Fruit fly (Drosophila melanogaster) whole organism, embryonic: ENCODE measurements around the gene CG12056.

Experiments used
- Aef1 ChIP-seq: fragments of 200-800 bp; sonication (Bioruptor generic); IDR thresholded peaks from 3 replicates; pipeline ENCODE4 v1.3.6; 2022; ENCODE audit warnings: missing biosample characterization, missing genetic modification characterization
- B-H2 ChIP-seq: fragments of 200-800 bp; sonication (Bioruptor generic); optimal IDR thresholded peaks from 2 replicates; lab custom pipeline; 2018; ENCODE audit warnings: missing biosample characterization, mild to moderate bottlenecking, missing genetic modification characterization
- Bgb ChIP-seq: fragments of 200-800 bp; sonication (Bioruptor generic); IDR thresholded peaks from 2 replicates; pipeline ENCODE4 v1.3.6; 2022; ENCODE audit warnings: missing biosample characterization, missing genetic modification characterization; ENCODE audit not compliant: partially characterized antibody
- C15 ChIP-seq: fragments of 200-800 bp; sonication (Bioruptor generic); IDR thresholded peaks from 3 replicates; pipeline ENCODE4 v1.3.6; 2022; ENCODE audit warnings: missing biosample characterization, missing genetic modification characterization
- CG1024 ChIP-seq: fragments of 200-800 bp; sonication (Bioruptor generic); IDR thresholded peaks from 2 replicates; pipeline ENCODE4 v1.3.6; 2022; ENCODE audit warnings: missing biosample characterization, missing genetic modification characterization
- CG12219 ChIP-seq: fragments of 200-800 bp; sonication (Bioruptor generic); optimal IDR thresholded peaks from 3 replicates; lab custom pipeline; 2018; ENCODE audit warnings: missing biosample characterization, mild to moderate bottlenecking, missing genetic modification characterization
- CG12236 ChIP-seq: fragments of 200-800 bp; sonication (Bioruptor generic); optimal IDR thresholded peaks from 2 replicates; lab custom pipeline; 2016; ENCODE audit warnings: missing biosample characterization, missing genetic modification characterization
- CG13624 ChIP-seq: fragments of 200-800 bp; sonication (Bioruptor generic); optimal IDR thresholded peaks from 2 replicates; lab custom pipeline; 2016; ENCODE audit warnings: missing biosample characterization, missing genetic modification characterization
- CG1647 ChIP-seq: fragments of 200-800 bp; sonication (Bioruptor generic); optimal IDR thresholded peaks from 3 replicates; lab custom pipeline; 2016; ENCODE audit warnings: missing biosample characterization, missing genetic modification characterization
- CG16813 ChIP-seq: fragments of 200-800 bp; sonication (Bioruptor generic); IDR thresholded peaks from 3 replicates; pipeline ENCODE4 v1.3.6; 2022; ENCODE audit warnings: missing biosample characterization, missing genetic modification characterization; ENCODE audit not compliant: partially characterized antibody
- CG17328 ChIP-seq: fragments of 200-800 bp; sonication (Bioruptor generic); IDR thresholded peaks from 2 replicates; pipeline ENCODE4 v1.3.6; 2022; ENCODE audit warnings: missing biosample characterization, missing genetic modification characterization
- CG17612 ChIP-seq: fragments of 200-800 bp; sonication (Bioruptor generic); IDR thresholded peaks from 2 replicates; pipeline ENCODE4 v1.3.6; 2022; ENCODE audit warnings: missing biosample characterization, missing genetic modification characterization
- CG18011 ChIP-seq: fragments of 200-800 bp; sonication (Bioruptor generic); optimal IDR thresholded peaks from 2 replicates; lab custom pipeline; 2017; ENCODE audit warnings: missing biosample characterization, missing genetic modification characterization, mild to moderate bottlenecking, moderate library complexity, missing genotype
- CG18476 ChIP-seq: fragments of 200-800 bp; sonication (Bioruptor generic); optimal IDR thresholded peaks from 2 replicates; lab custom pipeline; 2016; ENCODE audit warnings: missing biosample characterization, mild to moderate bottlenecking, missing genetic modification characterization
- CG2678 ChIP-seq: fragments of 200-800 bp; sonication (Bioruptor generic); optimal IDR thresholded peaks from 3 replicates; lab custom pipeline; 2019; ENCODE audit warnings: missing biosample characterization, mild to moderate bottlenecking, missing genetic modification characterization, moderate library complexity
- CG4820 ChIP-seq: fragments of 200-800 bp; sonication (Bioruptor generic); optimal IDR thresholded peaks from 3 replicates; lab custom pipeline; 2016; ENCODE audit warnings: missing biosample characterization, missing genetic modification characterization
- CG4854 ChIP-seq: fragments of 200-800 bp; sonication (Bioruptor generic); optimal IDR thresholded peaks from 2 replicates; lab custom pipeline; 2016; ENCODE audit warnings: missing biosample characterization, missing genetic modification characterization, inconsistent platforms
- CG6689 ChIP-seq: fragments of 200-800 bp; sonication (Bioruptor generic); IDR thresholded peaks from 2 replicates; pipeline ENCODE4 v1.3.6; 2022; ENCODE audit warnings: missing biosample characterization, missing genetic modification characterization
- CG8089 ChIP-seq: fragments of 200-800 bp; sonication (Bioruptor generic); optimal IDR thresholded peaks from 3 replicates; lab custom pipeline; 2016; ENCODE audit warnings: missing biosample characterization, missing genetic modification characterization
- CG9876 ChIP-seq: fragments of 200-800 bp; sonication (Bioruptor generic); optimal IDR thresholded peaks from 2 replicates; lab custom pipeline; 2016; ENCODE audit warnings: missing biosample characterization, missing genetic modification characterization
- CrebB ChIP-seq: fragments of 200-800 bp; sonication (Bioruptor generic); optimal IDR thresholded peaks from 3 replicates; lab custom pipeline; 2018; ENCODE audit warnings: missing biosample characterization, mild to moderate bottlenecking, missing genetic modification characterization
- D19A ChIP-seq: fragments of 200-800 bp; optimal IDR thresholded peaks from 3 replicates; lab custom pipeline; 2019; ENCODE audit warnings: missing biosample characterization, mild to moderate bottlenecking, missing genetic modification characterization, moderate library complexity
- HHEX ChIP-seq: fragments of 200-800 bp; sonication (Bioruptor generic); optimal IDR thresholded peaks from 3 replicates; lab custom pipeline; 2017; ENCODE audit warnings: missing biosample characterization, mild to moderate bottlenecking, missing genetic modification characterization, missing genetic modification reagents
- HLH3B ChIP-seq: fragments of 200-800 bp; sonication (Bioruptor generic); IDR thresholded peaks from 2 replicates; pipeline ENCODE4 v1.3.6; 2022; ENCODE audit warnings: missing biosample characterization, missing genetic modification characterization
- HmgD ChIP-seq: fragments of 200-800 bp; sonication (Bioruptor generic); optimal IDR thresholded peaks from 3 replicates; lab custom pipeline; 2016; ENCODE audit warnings: missing biosample characterization, missing genetic modification characterization
- Hmx ChIP-seq: fragments of 200-800 bp; sonication (Bioruptor generic); optimal IDR thresholded peaks from 2 replicates; lab custom pipeline; 2016; ENCODE audit warnings: missing biosample characterization, missing genetic modification characterization
- Kr ChIP-seq: fragments of 200-800 bp; sonication (Bioruptor generic); optimal IDR thresholded peaks from 2 replicates; lab custom pipeline; 2017; ENCODE audit warnings: missing biosample characterization, mild to moderate bottlenecking, missing genetic modification characterization
- Mrtf ChIP-seq: fragments of 200-800 bp; sonication (Bioruptor generic); IDR thresholded peaks from 3 replicates; pipeline ENCODE4 v1.3.6; 2022; ENCODE audit warnings: missing biosample characterization, missing genetic modification characterization
- Oli ChIP-seq: fragments of 200-800 bp; sonication (Bioruptor generic); optimal IDR thresholded peaks from 2 replicates; lab custom pipeline; 2018; ENCODE audit warnings: missing biosample characterization, mild to moderate bottlenecking, missing genetic modification characterization, moderate library complexity
- aop ChIP-seq: fragments of 200-800 bp; sonication (Bioruptor generic); IDR thresholded peaks from 2 replicates; pipeline ENCODE4 v1.3.6; 2022; ENCODE audit warnings: missing biosample characterization, missing genetic modification characterization
- ara ChIP-seq: fragments of 200-800 bp; sonication (Bioruptor generic); IDR thresholded peaks from 2 replicates; pipeline ENCODE4 v1.3.6; 2022; ENCODE audit warnings: missing biosample characterization, missing genetic modification characterization
- chif ChIP-seq, 2 experiments: fragments of 200-800 bp; sonication (Bioruptor generic); optimal IDR thresholded peaks; 3 replicates each; lab custom pipeline; 2016; ENCODE audit warnings: missing biosample characterization in 2 of 2, missing genetic modification characterization in 2 of 2
- chm ChIP-seq: fragments of 200-800 bp; sonication (Bioruptor generic); IDR thresholded peaks from 2 replicates; pipeline ENCODE4 v1.3.6; 2022; ENCODE audit warnings: missing biosample characterization, missing genetic modification characterization
- cwo ChIP-seq: fragments of 200-800 bp; sonication (Bioruptor generic); optimal IDR thresholded peaks from 3 replicates; lab custom pipeline; 2017; ENCODE audit warnings: missing biosample characterization, missing genetic modification characterization, mild to moderate bottlenecking, moderate library complexity, missing genetic modification reagents
- dan ChIP-seq: fragments of 200-800 bp; sonication (Bioruptor generic); IDR thresholded peaks from 2 replicates; pipeline ENCODE4 v1.3.6; 2022; ENCODE audit warnings: missing biosample characterization, missing genetic modification characterization
- danr ChIP-seq: fragments of 200-800 bp; sonication (Bioruptor generic); IDR thresholded peaks from 2 replicates; pipeline ENCODE4 v1.3.6; 2022; ENCODE audit warnings: missing biosample characterization, missing genetic modification characterization
- en ChIP-seq: fragments of 200-800 bp; sonication (Bioruptor generic); optimal IDR thresholded peaks from 2 replicates; lab custom pipeline; 2016; ENCODE audit warnings: missing biosample characterization, missing genetic modification characterization
- fd3F ChIP-seq: fragments of 200-800 bp; sonication (Bioruptor generic); optimal IDR thresholded peaks from 2 replicates; lab custom pipeline; 2018; ENCODE audit warnings: missing biosample characterization, mild to moderate bottlenecking, missing genetic modification characterization, moderate library complexity
- gsb ChIP-seq: fragments of 200-800 bp; sonication (Bioruptor generic); IDR thresholded peaks from 2 replicates; pipeline ENCODE4 v1.3.6; 2022; ENCODE audit warnings: missing biosample characterization, missing genetic modification characterization
- inv ChIP-seq: fragments of 200-800 bp; sonication (Bioruptor generic); IDR thresholded peaks from 2 replicates; pipeline ENCODE4 v1.3.6; 2022; ENCODE audit warnings: missing biosample characterization, missing genetic modification characterization; ENCODE audit not compliant: partially characterized antibody
- lov ChIP-seq, 2 experiments: fragments of 200-800 bp in 1 of 2; fragments of >200 bp in 1 of 2; sonication (Bioruptor generic) in 1 of 2; IDR thresholded peaks in 1 of 2; optimal IDR thresholded peaks in 1 of 2; 2 replicates in 1 of 2; 3 replicates in 1 of 2; pipeline versions ENCODE4 v1.3.6 to Lab custom; 2017 to 2022; ENCODE audit warnings: missing biosample characterization in 1 of 2, missing genetic modification characterization in 1 of 2
- mld ChIP-seq: fragments of 200-800 bp; sonication (Bioruptor generic); IDR thresholded peaks from 3 replicates; pipeline ENCODE4 v1.3.6; 2022; ENCODE audit warnings: missing biosample characterization, missing genetic modification characterization; ENCODE audit not compliant: partially characterized antibody
- pb ChIP-seq: fragments of 200-800 bp; sonication (Bioruptor generic); optimal IDR thresholded peaks from 3 replicates; lab custom pipeline; 2016; ENCODE audit warnings: missing biosample characterization, missing genetic modification characterization
- prd ChIP-seq, 3 experiments: fragments of >200 bp in 2 of 3; fragments of 200-800 bp in 1 of 3; sonication (Bioruptor generic) in 1 of 3; optimal IDR thresholded peaks in 2 of 3; IDR thresholded peaks in 1 of 3; 2 replicates in 2 of 3; 3 replicates in 1 of 3; pipeline versions ENCODE4 v1.3.6 to Lab custom; 2017 to 2022; ENCODE audit warnings: missing biosample characterization in 1 of 3, missing genetic modification characterization in 1 of 3
- pros ChIP-seq: fragments of 200-800 bp; sonication (Bioruptor generic); optimal IDR thresholded peaks from 3 replicates; lab custom pipeline; 2019; ENCODE audit warnings: missing biosample characterization, mild to moderate bottlenecking, missing genetic modification characterization, moderate library complexity
- run ChIP-seq: fragments of 200-800 bp; sonication (Bioruptor generic); optimal IDR thresholded peaks from 3 replicates; lab custom pipeline; 2018; ENCODE audit warnings: missing biosample characterization, mild to moderate bottlenecking, missing genetic modification characterization
- sc ChIP-seq, 3 experiments: fragments of >200 bp in 2 of 3; fragments of 200-800 bp in 1 of 3; sonication (Bioruptor generic) in 1 of 3; optimal IDR thresholded peaks; 2 replicates in 2 of 3; 3 replicates in 1 of 3; lab custom pipeline; 2017; ENCODE audit warnings: mild to moderate bottlenecking in 1 of 3, missing biosample characterization in 1 of 3, missing genetic modification characterization in 1 of 3, missing genetic modification reagents in 1 of 3
- seq ChIP-seq: fragments of 200-800 bp; sonication (Bioruptor generic); IDR thresholded peaks from 2 replicates; pipeline ENCODE4 v1.3.6; 2022; ENCODE audit warnings: missing biosample characterization, missing genetic modification characterization
- slou ChIP-seq: fragments of 200-800 bp; sonication (Bioruptor generic); optimal IDR thresholded peaks from 3 replicates; lab custom pipeline; 2016; ENCODE audit warnings: missing biosample characterization, missing genetic modification characterization
- toy ChIP-seq: fragments of 200-800 bp; sonication (Bioruptor generic); IDR thresholded peaks from 2 replicates; pipeline ENCODE4 v1.3.6; 2022; ENCODE audit warnings: missing biosample characterization, missing genetic modification characterization

The CG12056 gene

dm6 chrX:9156388-9156823 is 36.1 kb upstream of the CG12056 start, which contains the start of gene His3.3B (continued):
- TF ChIP-seq chm (GFP tag; lab: Robert Waterston, UW) (peak; percentile 51), ara (no peak), cwo (GFP tag; lab: Kevin White, UChicago) (peak; percentile 49), Hmx (GFP tag; lab: Kevin White, UChicago) (no peak), CG6689 (GFP tag; lab: Robert Waterston, UW) (no peak), run (tag; lab: Kevin White, UChicago) (peak; percentile 28), HmgD (GFP tag; lab: Kevin White, UChicago) (no peak), B-H2 (no peak), dan (GFP tag; lab: Robert Waterston, UW) (no peak), CG16813 (peak; percentile 42; the same call in 1 of the 3 replicates), Oli (no peak), CG2678 (tag; lab: Kevin White, UChicago) (peak; percentile 20), CG4820 (GFP tag; lab: Kevin White, UChicago) (no peak), pros (GFP tag; lab: Kevin White, UChicago) (no peak), CrebB (tag; lab: Kevin White, UChicago) (no peak), toy (GFP tag; lab: Robert Waterston, UW) (no peak), Mrtf (no peak), fd3F (GFP tag; lab: Kevin White, UChicago) (no peak), CG17612 (no peak), danr (GFP tag; lab: Robert Waterston, UW) (no peak), HHEX (no peak), mld (GFP tag; lab: Robert Waterston, UW) (peak; percentile 28; the same call in 1 of the 3 replicates), pb (GFP tag; lab: Kevin White, UChicago) (no peak), inv (GFP tag; lab: Robert Waterston, UW) (no peak), prd (optimal IDR thresholded peaks at IDR 0.05; lab: Kevin White, UChicago) (no peak), prd (GFP tag; IDR thresholded peaks at IDR 0.05; lab: Robert Waterston, UW) (no peak), CG17328 (GFP tag; lab: Robert Waterston, UW) (no peak), CG13624 (GFP tag; lab: Kevin White, UChicago) (peak; percentile 1), chif (GFP tag; optimal IDR thresholded peaks at IDR 0.05; lab: Kevin White, UChicago) (no peak), D19A (no peak), seq (peak; percentile 11; the same call in 1 of the 2 replicates), CG12236 (GFP tag; lab: Kevin White, UChicago) (no peak), en (GFP tag; lab: Kevin White, UChicago) (no peak), aop (GFP tag; lab: Robert Waterston, UW) (no peak), CG12219 (GFP tag; lab: Kevin White, UChicago) (no peak), CG4854 (GFP tag; lab: Kevin White, UChicago) (peak; percentile 5), CG8089 (GFP tag; lab: Kevin White, UChicago) (no peak), CG18011 (GFP tag; lab: Kevin White, UChicago) (no peak), sc (optimal IDR thresholded peaks at IDR 0.05; lab: Kevin White, UChicago) (no peak), sc (GFP tag; optimal IDR thresholded peaks at IDR 0.05; lab: Kevin White, UChicago) (no peak), slou (GFP tag; lab: Kevin White, UChicago) (no peak), Bgb (GFP tag; lab: Robert Waterston, UW) (peak; percentile 48; the same call in 1 of the 2 replicates), CG18476 (no peak), gsb (GFP tag; lab: Robert Waterston, UW) (no peak), C15 (GFP tag; lab: Robert Waterston, UW) (no peak), HLH3B (no peak), Aef1 (GFP tag; lab: Robert Waterston, UW) (no peak), CG1647 (GFP tag; lab: Kevin White, UChicago) (no peak), CG1024 (GFP tag; lab: Robert Waterston, UW) (no peak), CG9876 (GFP tag; lab: Kevin White, UChicago) (no peak), lov (optimal IDR thresholded peaks at IDR 0.05; lab: Kevin White, UChicago) (no peak), lov (GFP tag; IDR thresholded peaks at IDR 0.05; lab: Robert Waterston, UW) (no peak), Kr (GFP tag; lab: Kevin White, UChicago) (no peak)
